Fruit fly (Drosophila melanogaster) whole organism, pupa: ENCODE measurements around the gene Hsc70-4.
A peak's percentile ranks its signal among the peaks of the same experiment; 100 is the strongest.

Experiments used
- CG10348 ChIP-seq: fragments of 200-800 bp; sonication (Bioruptor generic); IDR thresholded peaks from 2 replicates; pipeline ENCODE4 v1.3.6; 2022; ENCODE audit warnings: missing biosample characterization, missing genetic modification characterization
- CG12605 ChIP-seq: fragments of 200-800 bp; sonication (Bioruptor generic); IDR thresholded peaks from 2 replicates; pipeline ENCODE4 v1.3.6; 2022; ENCODE audit warnings: missing biosample characterization, missing genetic modification characterization
- CG13204 ChIP-seq: fragments of 200-800 bp; sonication (Bioruptor generic); optimal IDR thresholded peaks from 2 replicates; lab custom pipeline; 2018; ENCODE audit warnings: missing biosample characterization, mild to moderate bottlenecking, missing genetic modification characterization, moderate library complexity
- CG14655 ChIP-seq: fragments of 200-800 bp; sonication (Bioruptor generic); optimal IDR thresholded peaks from 3 replicates; lab custom pipeline; 2017; ENCODE audit warnings: mild to moderate bottlenecking, missing biosample characterization, missing genetic modification reagents, missing genetic modification characterization
- CG15710 ChIP-seq: fragments of 200-800 bp; sonication (Bioruptor generic); optimal IDR thresholded peaks from 2 replicates; lab custom pipeline; 2018; ENCODE audit warnings: missing biosample characterization, mild to moderate bottlenecking, missing genetic modification characterization, moderate library complexity
- CG17806 ChIP-seq: fragments of 200-800 bp; sonication (Bioruptor generic); optimal IDR thresholded peaks from 2 replicates; lab custom pipeline; 2018; ENCODE audit warnings: missing biosample characterization, mild to moderate bottlenecking, missing genetic modification characterization, moderate library complexity
- CG32121 ChIP-seq: fragments of 200-800 bp; sonication (Bioruptor generic); IDR thresholded peaks from 2 replicates; pipeline ENCODE4 v1.3.6; 2022; ENCODE audit warnings: missing biosample characterization, missing genetic modification characterization
- CG34367 ChIP-seq: fragments of 200-800 bp; sonication (Bioruptor generic); optimal IDR thresholded peaks from 2 replicates; lab custom pipeline; 2018; ENCODE audit warnings: missing biosample characterization, mild to moderate bottlenecking, missing genetic modification characterization
- CG4496 ChIP-seq: fragments of 200-800 bp; sonication (Bioruptor generic); IDR thresholded peaks from 3 replicates; pipeline ENCODE4 v1.3.6; 2022; ENCODE audit warnings: missing biosample characterization, missing genetic modification characterization
- CG8159 ChIP-seq: fragments of 200-800 bp; sonication (Bioruptor generic); optimal IDR thresholded peaks from 3 replicates; lab custom pipeline; 2018; ENCODE audit warnings: missing biosample characterization, mild to moderate bottlenecking, missing genetic modification characterization, moderate library complexity
- CG8301 ChIP-seq: fragments of 200-800 bp; sonication (Bioruptor generic); optimal IDR thresholded peaks from 2 replicates; lab custom pipeline; 2018; ENCODE audit warnings: missing biosample characterization, mild to moderate bottlenecking, missing genetic modification characterization
- CG9948 ChIP-seq: fragments of 200-800 bp; sonication (Bioruptor generic); optimal IDR thresholded peaks from 2 replicates; lab custom pipeline; 2018; ENCODE audit warnings: missing biosample characterization, mild to moderate bottlenecking, missing genetic modification characterization, moderate library complexity
- D1 ChIP-seq: fragments of 200-800 bp; sonication (Bioruptor generic); optimal IDR thresholded peaks from 2 replicates; lab custom pipeline; 2018; ENCODE audit warnings: missing biosample characterization, mild to moderate bottlenecking, missing genetic modification characterization, moderate library complexity
- EcR ChIP-seq: fragments of 200-800 bp; sonication (Bioruptor generic); optimal IDR thresholded peaks from 3 replicates; lab custom pipeline; 2019; ENCODE audit warnings: missing biosample characterization, missing genetic modification characterization, mild to moderate bottlenecking, moderate library complexity, missing genetic modification reagents
- Ets98B ChIP-seq: fragments of 200-800 bp; sonication (Bioruptor generic); IDR thresholded peaks from 2 replicates; pipeline ENCODE4 v1.3.6; 2022; ENCODE audit warnings: missing biosample characterization, missing genetic modification characterization
- Pif1A ChIP-seq: fragments of 200-800 bp; sonication (Bioruptor generic); optimal IDR thresholded peaks from 3 replicates; lab custom pipeline; 2016; ENCODE audit warnings: missing biosample characterization, missing genetic modification characterization
- Pif1B ChIP-seq: fragments of 200-800 bp; sonication (Bioruptor generic); optimal IDR thresholded peaks from 3 replicates; lab custom pipeline; 2016; ENCODE audit warnings: missing biosample characterization, missing genetic modification characterization
- Snoo ChIP-seq: fragments of 200-800 bp; sonication (Bioruptor generic); optimal IDR thresholded peaks from 3 replicates; lab custom pipeline; 2017; ENCODE audit warnings: missing biosample characterization, mild to moderate bottlenecking, missing genetic modification characterization, inconsistent platforms
- fd96Ca ChIP-seq: fragments of 200-800 bp; sonication (Bioruptor generic); IDR thresholded peaks from 3 replicates; pipeline ENCODE4 v1.3.6; 2022; ENCODE audit warnings: missing biosample characterization, missing genetic modification characterization
- gl ChIP-seq: fragments of 200-800 bp; sonication (Bioruptor generic); optimal IDR thresholded peaks from 2 replicates; lab custom pipeline; 2018; ENCODE audit warnings: missing biosample characterization, mild to moderate bottlenecking, missing genetic modification characterization
- rn ChIP-seq: fragments of 200-800 bp; sonication (Bioruptor generic); IDR thresholded peaks from 2 replicates; pipeline ENCODE4 v1.3.6; 2022; ENCODE audit warnings: missing biosample characterization, missing genetic modification characterization

Gene Hsc70-4

DNA sequence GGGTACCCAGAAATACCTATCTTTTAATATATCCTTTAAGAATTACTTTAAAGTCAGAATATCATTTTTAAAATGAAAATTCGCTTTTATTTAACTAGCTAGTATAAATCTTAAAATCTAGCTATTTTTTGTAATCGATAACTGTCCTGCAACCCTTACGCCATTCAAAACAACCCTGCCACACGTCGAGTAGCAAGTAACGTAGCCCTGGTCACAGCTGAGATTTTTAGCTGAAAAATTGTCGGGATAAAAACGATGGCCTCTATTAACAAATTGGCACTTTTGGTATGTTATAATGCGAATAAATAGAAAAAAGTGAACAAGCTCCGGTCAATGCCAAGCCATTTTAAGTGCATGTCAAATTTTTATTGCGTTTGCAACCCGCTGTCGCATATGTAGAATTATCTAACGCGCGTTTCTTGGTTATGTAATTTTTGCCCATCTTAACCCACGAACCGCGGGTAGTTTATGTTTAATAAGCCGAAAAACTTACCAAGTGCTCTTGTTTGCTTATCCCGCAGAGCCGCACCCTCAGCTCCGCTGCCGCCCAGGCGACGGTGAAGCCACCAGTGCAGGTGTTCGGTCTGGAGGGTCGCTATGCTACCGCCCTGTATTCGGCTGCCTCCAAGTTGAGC, 23.0 kb downstream of the Hsc70-4 start, which contains the start of gene ATPsynO:
Gene ATPsynO, plus strand, starts transcription at position 186 of the 635 bp plus-strand sequence.
- TF ChIP-seq CG32121 (no peak), CG17806 (tag; lab: Kevin White, UChicago) (no peak), CG9948 (no peak), CG10348 (no peak), CG14655 (GFP tag; lab: Kevin White, UChicago) (no peak)

- TF ChIP-seq gl (tag; lab: Kevin White, UChicago) (no peak), Pif1B (GFP tag; lab: Kevin White, UChicago) (no peak), CG4496 (GFP tag; lab: Robert Waterston, UW) (no peak), CG17806 (tag; lab: Kevin White, UChicago) (no peak)
Observed at dm6 chr3R:15268426-15268825, 25.9 kb downstream of the Hsc70-4 start, which contains the start of the genes CG14864 and Zip88E. TSS of gene CG14864 (minus strand) at chr3R:15268538. TSS of gene Zip88E (plus strand) at chr3R:15268662.

DNA sequence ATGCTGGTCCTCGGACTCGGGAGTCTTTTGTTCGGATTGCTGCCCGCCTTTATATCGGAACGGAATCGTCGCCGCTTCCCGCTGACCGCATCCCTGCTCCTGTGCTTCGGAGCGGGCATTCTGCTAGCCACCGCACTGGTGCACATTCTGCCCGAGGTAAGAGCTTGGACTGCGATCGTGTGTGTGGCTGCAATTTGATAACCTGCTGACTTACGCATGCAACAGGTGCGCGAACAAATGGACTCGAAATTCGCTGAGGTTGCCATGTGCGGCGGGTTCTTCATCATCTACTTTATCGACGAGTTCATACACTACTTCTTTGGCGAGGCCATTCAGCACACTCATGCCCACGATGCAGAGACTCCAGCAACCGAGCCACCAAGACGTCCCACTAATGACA, 26.4 kb downstream of the Hsc70-4 start:
- TF ChIP-seq CG4496 (GFP tag; lab: Robert Waterston, UW) (no peak), CG12605 (no peak), Snoo (tag; lab: Kevin White, UChicago) (no peak), Pif1B (GFP tag; lab: Kevin White, UChicago) (no peak)

DNA sequence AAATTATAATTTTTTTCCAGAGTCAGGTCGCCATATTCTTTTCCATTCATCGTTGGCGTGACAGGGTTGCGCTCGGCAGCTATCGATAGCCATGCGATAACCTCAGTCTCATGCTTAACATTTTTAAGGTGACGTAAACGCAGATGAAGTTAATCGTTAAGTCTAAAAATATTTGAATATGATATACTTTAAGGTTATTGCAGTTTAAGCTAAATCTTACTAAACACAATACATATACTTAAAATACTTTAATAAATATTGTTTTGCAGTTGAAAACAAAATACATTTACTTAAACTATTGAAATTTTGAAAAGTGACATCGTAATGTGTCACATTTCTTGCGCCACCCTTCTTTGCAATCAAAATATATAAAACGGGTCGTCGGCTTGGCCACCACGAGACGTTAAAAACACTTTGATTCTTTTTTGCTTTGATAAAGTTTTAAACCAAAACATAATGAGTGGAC, 32.7 kb downstream of the Hsc70-4 start, which contains the start of the genes Cp190 and CG4338:
Gene Cp190, minus strand, starts transcription at position 84 of the 466 bp plus-strand sequence.
Gene CG4338, plus strand, starts transcription at position 365 of the 466 bp plus-strand sequence.
- peak; percentile 93 for TF ChIP-seq CG4496 (GFP tag; lab: Robert Waterston, UW)
- no peak for TF ChIP-seq D1 (tag; lab: Kevin White, UChicago)
- peak; percentile 99 for TF ChIP-seq CG8159 (tag; lab: Kevin White, UChicago)
- TF ChIP-seq Pif1B (GFP tag; lab: Kevin White, UChicago), result no peak
- peak; percentile 85 for TF ChIP-seq EcR (GFP tag; lab: Kevin White, UChicago)
- peak; percentile 90 for TF ChIP-seq Ets98B (GFP tag; lab: Robert Waterston, UW)
- TF ChIP-seq gl (tag; lab: Kevin White, UChicago), result peak; percentile 91
- peak; percentile 98 for TF ChIP-seq CG9948
- TF ChIP-seq Pif1A (GFP tag; lab: Kevin White, UChicago), result no peak
- TF ChIP-seq CG17806 (tag; lab: Kevin White, UChicago), result peak; percentile 98
- peak; percentile 98 for TF ChIP-seq CG8301 (tag; lab: Kevin White, UChicago)
- TF ChIP-seq CG10348, result peak; percentile 83
- TF ChIP-seq CG15710 (tag; lab: Kevin White, UChicago), result peak; percentile 98
- no peak for TF ChIP-seq CG14655 (GFP tag; lab: Kevin White, UChicago)
- peak; percentile 96 for TF ChIP-seq CG32121
- TF ChIP-seq rn (GFP tag; lab: Robert Waterston, UW), result peak; percentile 87
- no peak for TF ChIP-seq CG13204 (GFP tag; lab: Kevin White, UChicago)
- peak; percentile 97 for TF ChIP-seq CG34367 (tag; lab: Kevin White, UChicago)
- TF ChIP-seq Snoo (tag; lab: Kevin White, UChicago), result peak; percentile 97
- peak; percentile 67; the same call in 2 of the 3 replicates for TF ChIP-seq fd96Ca (GFP tag; lab: Robert Waterston, UW)
- peak; percentile 94 for TF ChIP-seq CG12605
- TF ChIP-seq, all 21 proteins: peak for 16

DNA sequence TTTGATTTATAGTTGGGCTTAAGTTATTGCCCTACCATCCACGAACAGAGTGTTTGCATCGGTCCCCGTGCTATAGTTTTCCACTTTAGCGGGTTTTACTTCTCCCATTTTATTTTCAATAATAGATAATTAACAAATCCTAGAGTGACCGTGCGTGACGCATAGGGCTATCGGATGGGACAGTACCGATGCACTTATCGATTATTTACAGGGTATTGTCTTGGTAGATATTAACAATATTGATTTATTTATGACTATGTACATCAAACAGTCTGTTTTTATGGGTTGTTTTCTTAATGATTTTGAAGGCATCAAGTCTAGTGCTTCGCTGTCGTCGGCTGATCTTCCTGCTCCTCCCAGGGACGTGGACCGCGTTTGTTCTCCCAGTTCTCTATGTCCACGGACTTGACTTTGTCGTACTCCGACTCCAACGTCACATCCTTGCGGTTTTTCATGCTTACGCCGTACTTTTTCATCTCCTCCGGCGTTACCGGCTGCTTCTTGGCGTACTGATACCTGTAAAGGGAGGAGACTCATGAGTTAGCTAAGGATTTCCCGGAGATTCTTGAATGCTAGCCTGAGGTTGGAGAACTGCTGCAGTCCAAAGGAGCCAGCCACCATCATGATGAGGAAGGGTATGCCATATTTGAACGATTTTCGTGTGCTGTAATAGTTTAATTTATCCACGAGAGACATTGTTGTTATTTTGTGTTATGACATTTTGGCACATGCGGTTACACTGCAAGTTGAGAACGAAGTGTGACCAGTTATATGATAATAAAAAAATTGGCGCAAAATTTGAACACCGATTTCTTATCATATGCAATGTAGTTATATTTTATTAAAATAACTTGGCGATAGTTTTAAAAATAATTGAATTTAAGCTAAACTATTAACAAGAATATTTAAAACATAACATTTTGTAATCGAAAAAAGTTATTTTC, 35.7 kb downstream of the Hsc70-4 start, which contains the start of the genes MRG15 and Tm1:
Gene MRG15, minus strand, starts transcription at position 184 of the 944 bp plus-strand sequence.
Gene Tm1, plus strand, starts transcription at position 295 of the 944 bp plus-strand sequence.
- no peak for TF ChIP-seq CG9948
- TF ChIP-seq CG15710 (tag; lab: Kevin White, UChicago), result no peak
- no peak for TF ChIP-seq CG32121
- no peak for TF ChIP-seq CG10348
- TF ChIP-seq CG13204 (GFP tag; lab: Kevin White, UChicago), result no peak
- TF ChIP-seq CG8159 (tag; lab: Kevin White, UChicago), result no peak
- no peak for TF ChIP-seq EcR (GFP tag; lab: Kevin White, UChicago)
- TF ChIP-seq CG14655 (GFP tag; lab: Kevin White, UChicago), result no peak
- TF ChIP-seq Pif1A (GFP tag; lab: Kevin White, UChicago), result no peak
- no peak for TF ChIP-seq gl (tag; lab: Kevin White, UChicago)
- TF ChIP-seq CG4496 (GFP tag; lab: Robert Waterston, UW), result no peak
- TF ChIP-seq CG34367 (tag; lab: Kevin White, UChicago), result no peak
- TF ChIP-seq CG17806 (tag; lab: Kevin White, UChicago), result no peak
- no peak for TF ChIP-seq rn (GFP tag; lab: Robert Waterston, UW)
- no peak for TF ChIP-seq CG12605
- TF ChIP-seq Snoo (tag; lab: Kevin White, UChicago), result no peak
